Fruit fly (Drosophila melanogaster) whole organism, embryonic: ENCODE results near the gene CG1986.

Source experiments
- Bdp1 ChIP-seq: fragments of 200-800 bp; sonication (Bioruptor generic); optimal IDR thresholded peaks from 3 replicates; lab custom pipeline; 2016; ENCODE audit warnings: missing biosample characterization, missing genetic modification characterization
- Bgb ChIP-seq: fragments of 200-800 bp; sonication (Bioruptor generic); IDR thresholded peaks from 2 replicates; pipeline ENCODE4 v1.3.6; 2022; ENCODE audit warnings: missing biosample characterization, missing genetic modification characterization; ENCODE audit not compliant: partially characterized antibody
- CG10267 ChIP-seq: fragments of 200-800 bp; sonication (Bioruptor generic); optimal IDR thresholded peaks from 2 replicates; lab custom pipeline; 2018; ENCODE audit warnings: missing biosample characterization, mild to moderate bottlenecking, missing genetic modification characterization, moderate library complexity
- CG10543 ChIP-seq: fragments of 200-800 bp; sonication (Bioruptor generic); optimal IDR thresholded peaks from 3 replicates; lab custom pipeline; 2017; ENCODE audit warnings: missing biosample characterization, mild to moderate bottlenecking, missing genetic modification characterization, moderate library complexity
- CG14965 ChIP-seq: fragments of 200-800 bp; sonication (Bioruptor generic); optimal IDR thresholded peaks from 2 replicates; lab custom pipeline; 2016; ENCODE audit warnings: missing biosample characterization, missing genetic modification characterization, borderline replicate concordance
- CG17912 ChIP-seq: fragments of 200-800 bp; sonication (Bioruptor generic); optimal IDR thresholded peaks from 2 replicates; lab custom pipeline; 2018; ENCODE audit warnings: missing biosample characterization, mild to moderate bottlenecking, missing genetic modification characterization
- CG18476 ChIP-seq: fragments of 200-800 bp; sonication (Bioruptor generic); optimal IDR thresholded peaks from 2 replicates; lab custom pipeline; 2016; ENCODE audit warnings: missing biosample characterization, mild to moderate bottlenecking, missing genetic modification characterization
- CG18619 ChIP-seq: fragments of 200-800 bp; sonication (Bioruptor generic); optimal IDR thresholded peaks from 3 replicates; lab custom pipeline; 2017; ENCODE audit warnings: missing biosample characterization, mild to moderate bottlenecking, missing genetic modification characterization
- CG32532 ChIP-seq: fragments of 200-800 bp; sonication (Bioruptor generic); IDR thresholded peaks from 2 replicates; pipeline ENCODE4 v1.3.6; 2022; ENCODE audit warnings: missing biosample characterization, missing genetic modification characterization
- CG33557 ChIP-seq: fragments of 200-800 bp; sonication (Bioruptor generic); optimal IDR thresholded peaks from 2 replicates; lab custom pipeline; 2019; ENCODE audit warnings: missing biosample characterization, mild to moderate bottlenecking, missing genetic modification characterization, moderate library complexity
- CG3407 ChIP-seq: fragments of 200-800 bp; sonication (Bioruptor generic); optimal IDR thresholded peaks from 2 replicates; lab custom pipeline; 2018; ENCODE audit warnings: missing biosample characterization, mild to moderate bottlenecking, missing genetic modification characterization
- CG42726 ChIP-seq: fragments of 200-800 bp; sonication (Bioruptor generic); IDR thresholded peaks from 2 replicates; pipeline ENCODE4 v1.3.6; 2022; ENCODE audit warnings: missing biosample characterization, missing genetic modification characterization; ENCODE audit not compliant: partially characterized antibody
- CG4328 ChIP-seq: fragments of 200-800 bp; sonication (Bioruptor generic); optimal IDR thresholded peaks from 3 replicates; lab custom pipeline; 2017; ENCODE audit warnings: missing biosample characterization, missing genetic modification reagents, missing genetic modification characterization
- CG6813 ChIP-seq: fragments of 200-800 bp; sonication (Bioruptor generic); optimal IDR thresholded peaks from 2 replicates; lab custom pipeline; 2017; ENCODE audit warnings: missing biosample characterization, missing genetic modification characterization, mild to moderate bottlenecking, moderate library complexity, missing genetic modification reagents
- CG7357 ChIP-seq: fragments of 200-800 bp; sonication (Bioruptor generic); IDR thresholded peaks from 3 replicates; pipeline ENCODE4 v1.3.6; 2022; ENCODE audit warnings: missing biosample characterization, missing genetic modification characterization
- CG7745 ChIP-seq: fragments of 200-800 bp; sonication (Bioruptor generic); optimal IDR thresholded peaks from 2 replicates; lab custom pipeline; 2018; ENCODE audit warnings: missing biosample characterization, mild to moderate bottlenecking, missing genetic modification characterization, moderate library complexity
- CG7963 ChIP-seq: fragments of 200-800 bp; sonication (Bioruptor generic); IDR thresholded peaks from 3 replicates; pipeline ENCODE4 v1.3.6; 2022; ENCODE audit warnings: missing biosample characterization, missing genetic modification characterization; ENCODE audit not compliant: partially characterized antibody
- CG8478 ChIP-seq: fragments of >200 bp; optimal IDR thresholded peaks from 2 replicates; lab custom pipeline; 2018
- CrebB ChIP-seq: fragments of 200-800 bp; sonication (Bioruptor generic); optimal IDR thresholded peaks from 3 replicates; lab custom pipeline; 2018; ENCODE audit warnings: missing biosample characterization, mild to moderate bottlenecking, missing genetic modification characterization
- D19A ChIP-seq: fragments of 200-800 bp; optimal IDR thresholded peaks from 3 replicates; lab custom pipeline; 2019; ENCODE audit warnings: missing biosample characterization, mild to moderate bottlenecking, missing genetic modification characterization, moderate library complexity
- Dll ChIP-seq: fragments of 200-800 bp; sonication (Bioruptor generic); IDR thresholded peaks from 4 replicates; pipeline ENCODE4 v1.3.6; 2022; ENCODE audit warnings: missing biosample characterization, missing genetic modification characterization; ENCODE audit not compliant: partially characterized antibody
- Drgx ChIP-seq: fragments of 200-800 bp; sonication (Bioruptor generic); IDR thresholded peaks from 2 replicates; pipeline ENCODE4 v1.3.6; 2022; ENCODE audit warnings: missing biosample characterization, missing genetic modification characterization
- Fer3 ChIP-seq: fragments of 200-800 bp; sonication (Bioruptor generic); optimal IDR thresholded peaks from 2 replicates; lab custom pipeline; 2018; ENCODE audit warnings: missing biosample characterization, mild to moderate bottlenecking, missing genetic modification characterization, moderate library complexity
- Hmx ChIP-seq: fragments of 200-800 bp; sonication (Bioruptor generic); optimal IDR thresholded peaks from 2 replicates; lab custom pipeline; 2016; ENCODE audit warnings: missing biosample characterization, missing genetic modification characterization
- Hr3 ChIP-seq: fragments of 200-800 bp; sonication (Bioruptor generic); optimal IDR thresholded peaks from 3 replicates; lab custom pipeline; 2016; ENCODE audit warnings: missing biosample characterization, missing genetic modification characterization
- Hr39 ChIP-seq: fragments of >200 bp; optimal IDR thresholded peaks from 2 replicates; lab custom pipeline; 2017
- Hsf ChIP-seq: fragments of 200-800 bp; sonication (Bioruptor generic); optimal IDR thresholded peaks from 3 replicates; lab custom pipeline; 2016; ENCODE audit warnings: missing biosample characterization, missing genetic modification characterization
- MBD-R2 ChIP-seq: fragments of 200-800 bp; sonication (Bioruptor generic); IDR thresholded peaks from 2 replicates; pipeline ENCODE4 v1.3.6; 2022; ENCODE audit warnings: missing biosample characterization, missing genetic modification characterization
- Mrtf ChIP-seq: fragments of 200-800 bp; sonication (Bioruptor generic); IDR thresholded peaks from 3 replicates; pipeline ENCODE4 v1.3.6; 2022; ENCODE audit warnings: missing biosample characterization, missing genetic modification characterization
- NC2α ChIP-seq: fragments of 200-800 bp; sonication (Bioruptor generic); optimal IDR thresholded peaks from 2 replicates; lab custom pipeline; 2016; ENCODE audit warnings: missing biosample characterization, missing genetic modification characterization
- NFAT ChIP-seq: fragments of 200-800 bp; sonication (Bioruptor generic); IDR thresholded peaks from 2 replicates; pipeline ENCODE4 v1.3.6; 2022; ENCODE audit warnings: missing biosample characterization, missing genetic modification characterization
- Pdp1 ChIP-seq, 2 experiments: fragments of 200-800 bp; sonication (Bioruptor generic); optimal IDR thresholded peaks; 3 replicates each; lab custom pipeline; 2016; ENCODE audit warnings: missing biosample characterization in 2 of 2, missing genetic modification characterization in 2 of 2, mild to moderate bottlenecking in 1 of 2, moderate library complexity in 1 of 2
- ara ChIP-seq: fragments of 200-800 bp; sonication (Bioruptor generic); IDR thresholded peaks from 2 replicates; pipeline ENCODE4 v1.3.6; 2022; ENCODE audit warnings: missing biosample characterization, missing genetic modification characterization
- ase ChIP-seq: fragments of 200-800 bp; sonication (Bioruptor generic); IDR thresholded peaks from 3 replicates; pipeline ENCODE4 v1.3.6; 2022; ENCODE audit warnings: missing biosample characterization, missing genetic modification characterization
- az2 ChIP-seq: fragments of 200-800 bp; sonication (Bioruptor generic); optimal IDR thresholded peaks from 3 replicates; lab custom pipeline; 2016; ENCODE audit warnings: missing biosample characterization, missing genetic modification characterization
- ci ChIP-seq: fragments of 200-800 bp; sonication (Bioruptor generic); IDR thresholded peaks from 3 replicates; pipeline ENCODE4 v1.3.6; 2022; ENCODE audit warnings: missing biosample characterization, missing genetic modification characterization
- crol ChIP-seq: fragments of 200-800 bp; sonication (Bioruptor generic); IDR thresholded peaks from 2 replicates; pipeline ENCODE4 v1.3.6; 2022; ENCODE audit warnings: missing biosample characterization, missing genetic modification characterization
- gem ChIP-seq: fragments of 200-800 bp; sonication (Bioruptor generic); optimal IDR thresholded peaks from 2 replicates; lab custom pipeline; 2019; ENCODE audit warnings: missing biosample characterization, mild to moderate bottlenecking, missing genetic modification characterization, moderate library complexity
- h ChIP-seq: fragments of >200 bp; optimal IDR thresholded peaks from 2 replicates; lab custom pipeline; 2017
- her ChIP-seq: fragments of 200-800 bp; sonication (Bioruptor generic); optimal IDR thresholded peaks from 2 replicates; lab custom pipeline; 2016; ENCODE audit warnings: missing biosample characterization, missing genetic modification characterization
- oc ChIP-seq: fragments of 200-800 bp; sonication (Bioruptor generic); optimal IDR thresholded peaks from 2 replicates; lab custom pipeline; 2018; ENCODE audit warnings: missing biosample characterization, mild to moderate bottlenecking, missing genetic modification characterization, moderate library complexity
- onecut ChIP-seq: fragments of 200-800 bp; sonication (Bioruptor generic); IDR thresholded peaks from 2 replicates; pipeline ENCODE4 v1.3.6; 2022; ENCODE audit warnings: missing biosample characterization, missing genetic modification characterization
- org-1 ChIP-seq: fragments of 200-800 bp; sonication (Bioruptor generic); optimal IDR thresholded peaks from 2 replicates; lab custom pipeline; 2017; ENCODE audit warnings: missing biosample characterization, missing genetic modification characterization
- p53 ChIP-seq: fragments of 200-800 bp; sonication (Bioruptor generic); optimal IDR thresholded peaks from 2 replicates; lab custom pipeline; 2016; ENCODE audit warnings: missing biosample characterization, missing genetic modification characterization
- repo ChIP-seq: fragments of 200-800 bp; sonication (Bioruptor generic); optimal IDR thresholded peaks from 2 replicates; lab custom pipeline; 2016; ENCODE audit warnings: missing biosample characterization, missing genetic modification characterization
- row ChIP-seq: fragments of 200-800 bp; sonication (Bioruptor generic); IDR thresholded peaks from 3 replicates; pipeline ENCODE4 v1.3.6; 2022; ENCODE audit warnings: missing biosample characterization, missing genetic modification characterization
- sd ChIP-seq: fragments of 200-800 bp; sonication (Bioruptor generic); optimal IDR thresholded peaks from 3 replicates; lab custom pipeline; 2018; ENCODE audit warnings: missing biosample characterization, mild to moderate bottlenecking, missing genetic modification characterization, moderate library complexity
- sna ChIP-seq: fragments of 200-800 bp; sonication (Bioruptor generic); IDR thresholded peaks from 2 replicates; pipeline ENCODE4 v1.3.6; 2022; ENCODE audit warnings: missing biosample characterization, missing genetic modification characterization; ENCODE audit not compliant: partially characterized antibody
- so ChIP-seq: fragments of 200-800 bp; sonication (Bioruptor generic); IDR thresholded peaks from 3 replicates; pipeline ENCODE4 v1.3.6; 2022; ENCODE audit warnings: missing biosample characterization, missing genetic modification characterization
- z ChIP-seq: fragments of 200-800 bp; sonication (Bioruptor generic); IDR thresholded peaks from 3 replicates; pipeline ENCODE4 v1.3.6; 2022; ENCODE audit warnings: missing biosample characterization, missing genetic modification characterization

Gene CG1986

DNA sequence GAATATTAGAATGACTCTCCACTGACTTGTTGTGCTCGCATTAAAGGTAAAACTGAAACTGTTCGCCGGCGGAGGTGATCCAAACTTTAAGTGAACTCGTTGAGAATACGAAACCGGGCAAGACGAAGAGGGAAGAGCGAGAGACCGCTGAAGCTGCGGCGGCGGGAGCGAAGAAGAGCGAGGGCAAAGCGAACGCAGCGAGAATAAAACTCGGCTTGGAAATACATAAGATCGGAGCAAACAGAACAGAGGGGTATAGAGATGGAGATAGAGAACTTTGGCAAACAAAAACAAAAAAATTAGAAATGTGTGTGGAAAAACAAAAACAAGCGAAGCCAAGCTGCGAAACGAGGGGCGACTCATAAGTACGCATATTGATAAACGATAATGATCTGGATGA is 20.0 kb upstream of the CG1986 start, which contains the start of gene Idgf4 (continued):
- TF ChIP-seq CG17912 (no peak), D19A (no peak), CG6813 (GFP tag; lab: Kevin White, UChicago) (no peak), gem (peak; percentile 26), Bgb (GFP tag; lab: Robert Waterston, UW) (no peak), az2 (GFP tag; lab: Kevin White, UChicago) (no peak), row (GFP tag; lab: Robert Waterston, UW) (no peak), Hmx (GFP tag; lab: Kevin White, UChicago) (no peak), CG18476 (GFP tag; lab: Kevin White, UChicago) (peak; percentile 47), NC2α (GFP tag; lab: Kevin White, UChicago) (no peak), CG10543 (no peak), her (GFP tag; lab: Kevin White, UChicago) (no peak), CG4328 (no peak), z (GFP tag; lab: Robert Waterston, UW) (no peak), sd (tag; lab: Kevin White, UChicago) (no peak), crol (GFP tag; lab: Robert Waterston, UW) (peak; percentile 83), Hr3 (GFP tag; lab: Kevin White, UChicago) (no peak), oc (tag; lab: Kevin White, UChicago) (no peak), Mrtf (GFP tag; lab: Robert Waterston, UW) (no peak), onecut (GFP tag; lab: Robert Waterston, UW) (no peak), so (GFP tag; lab: Robert Waterston, UW) (no peak), CG10267 (tag; lab: Kevin White, UChicago) (no peak), repo (GFP tag; lab: Kevin White, UChicago) (no peak), Hr39 (lab: Kevin White, UChicago) (no peak), NFAT (GFP tag; lab: Robert Waterston, UW) (no peak), CG33557 (no peak), ase (GFP tag; lab: Robert Waterston, UW) (no peak), ci (GFP tag; lab: Robert Waterston, UW) (0 out of 3 replicates have a peak, but pooled peaks have one; percentile 26), CG32532 (GFP tag; lab: Robert Waterston, UW) (no peak), CG42726 (GFP tag; lab: Robert Waterston, UW) (no peak), Pdp1 (GFP tag; optimal IDR thresholded peaks at IDR 0.05; lab: Kevin White, UChicago) (peak in 1 of 2 experiments; percentile 40), org-1 (GFP tag; lab: Kevin White, UChicago) (no peak), p53 (GFP tag; lab: Kevin White, UChicago) (no peak), CG7745 (peak; percentile 41), sna (GFP tag; lab: Robert Waterston, UW) (no peak), ara (no peak), MBD-R2 (no peak), Dll (GFP tag; lab: Robert Waterston, UW) (no peak), CG3407 (no peak), CG7357 (GFP tag; lab: Robert Waterston, UW) (no peak), h (lab: Kevin White, UChicago) (no peak), CrebB (tag; lab: Kevin White, UChicago) (no peak), CG8478 (lab: Kevin White, UChicago) (no peak), Hsf (GFP tag; lab: Kevin White, UChicago) (peak; percentile 12), CG18619 (GFP tag; lab: Kevin White, UChicago) (no peak), CG14965 (GFP tag; lab: Kevin White, UChicago) (no peak), Bdp1 (GFP tag; lab: Kevin White, UChicago) (no peak), Fer3 (tag; lab: Kevin White, UChicago) (no peak), CG7963 (GFP tag; lab: Robert Waterston, UW) (no peak), Drgx (GFP tag; lab: Robert Waterston, UW) (peak; percentile 41; the same call in 1 of the 2 replicates)
